Worm (Caenorhabditis elegans) whole organism, L3 larva: ENCODE results near the gene srxa-1.

Source experiments
- R02D3.7 ChIP-seq: fragments of 150-350 bp; optimal IDR thresholded peaks from 2 replicates; lab custom pipeline; 2014; ENCODE audit warnings: missing biosample characterization, missing genetic modification characterization
- ama-1 ChIP-seq: fragments of 150-350 bp; optimal IDR thresholded peaks from 2 replicates; lab custom pipeline; 2018
- ceh-28 ChIP-seq: fragments of 150-350 bp; optimal IDR thresholded peaks from 2 replicates; lab custom pipeline; 2014; ENCODE audit warnings: missing biosample characterization, missing genetic modification reagents, missing genetic modification characterization
- ceh-9 ChIP-seq: sonication (generic microtip); optimal IDR thresholded peaks from 2 replicates; lab custom pipeline; 2018; ENCODE audit warnings: missing biosample characterization, missing genetic modification characterization
- daf-12 ChIP-seq: fragments of 150-350 bp; optimal IDR thresholded peaks from 2 replicates; lab custom pipeline; 2014; ENCODE audit warnings: missing biosample characterization, missing genetic modification reagents, missing genetic modification characterization
- egl-27 ChIP-seq: sonication (generic microtip); optimal IDR thresholded peaks from 4 replicates; lab custom pipeline; 2017; ENCODE audit warnings: missing biosample characterization, missing genetic modification reagents, missing genetic modification characterization
- egl-5 ChIP-seq: fragments of 150-350 bp; optimal IDR thresholded peaks from 2 replicates; lab custom pipeline; 2017; ENCODE audit warnings: missing biosample characterization, missing genetic modification reagents, missing genetic modification characterization, inconsistent platforms
- elt-2 ChIP-seq: sonication (generic microtip); optimal IDR thresholded peaks from 2 replicates; lab custom pipeline; 2016; ENCODE audit warnings: missing genetic modification reagents, mild to moderate bottlenecking, missing genetic modification characterization, missing compliant biosample characterization
- elt-3 ChIP-seq, 3 experiments: fragments of 150-350 bp in 1 of 3; sonication (generic microtip) in 2 of 3; optimal IDR thresholded peaks; 2 replicates in 2 of 3; 4 replicates in 1 of 3; lab custom pipeline; 2014 to 2017; ENCODE audit warnings: missing biosample characterization in 3 of 3, missing genetic modification characterization in 3 of 3
- fkh-10 ChIP-seq: sonication (generic microtip); optimal IDR thresholded peaks from 2 replicates; lab custom pipeline; 2017; ENCODE audit warnings: missing biosample characterization, missing genetic modification reagents, missing genetic modification characterization
- fkh-2 ChIP-seq: fragments of 150-350 bp; optimal IDR thresholded peaks from 2 replicates; lab custom pipeline; 2014; ENCODE audit warnings: missing biosample characterization, missing genetic modification reagents, missing genetic modification characterization
- fos-1 ChIP-seq: fragments of 150-350 bp; optimal IDR thresholded peaks from 2 replicates; lab custom pipeline; 2014; ENCODE audit warnings: missing biosample characterization, missing genetic modification characterization
- hmg-11 ChIP-seq: sonication (generic microtip); optimal IDR thresholded peaks from 2 replicates; lab custom pipeline; 2016; ENCODE audit warnings: missing genetic modification characterization, missing compliant biosample characterization
- jun-1 ChIP-seq: fragments of 150-350 bp; optimal IDR thresholded peaks from 2 replicates; lab custom pipeline; 2014; ENCODE audit warnings: missing biosample characterization, missing genetic modification reagents, missing genetic modification characterization
- lin-15B ChIP-seq: fragments of 150-350 bp; optimal IDR thresholded peaks from 2 replicates; lab custom pipeline; 2014; ENCODE audit warnings: missing biosample characterization, missing genetic modification characterization
- lin-39 ChIP-seq: fragments of 150-350 bp; optimal IDR thresholded peaks from 2 replicates; lab custom pipeline; 2018; ENCODE audit warnings: missing biosample characterization, missing genetic modification reagents, missing genetic modification characterization
- lsy-12 ChIP-seq: sonication (generic microtip); optimal IDR thresholded peaks from 2 replicates; lab custom pipeline; 2016; ENCODE audit warnings: mild to moderate bottlenecking, missing genetic modification characterization, missing compliant biosample characterization
- mdl-1 ChIP-seq: fragments of 150-350 bp; optimal IDR thresholded peaks from 2 replicates; lab custom pipeline; 2014; ENCODE audit warnings: missing biosample characterization, missing genetic modification characterization
- nfya-1 ChIP-seq: sonication (generic microtip); optimal IDR thresholded peaks from 2 replicates; lab custom pipeline; 2017; ENCODE audit warnings: missing genetic modification characterization, mild to moderate bottlenecking, missing compliant biosample characterization, antibody characterized with exemption, moderate library complexity; ENCODE audit not compliant: insufficient read depth
- nhr-11 ChIP-seq: fragments of 150-350 bp; optimal IDR thresholded peaks from 2 replicates; lab custom pipeline; 2014; ENCODE audit warnings: missing biosample characterization, missing genetic modification characterization
- nhr-23 ChIP-seq: fragments of 150-350 bp; optimal IDR thresholded peaks from 2 replicates; lab custom pipeline; 2014; ENCODE audit warnings: missing biosample characterization, missing genetic modification reagents, missing genetic modification characterization
- nhr-43 ChIP-seq: sonication (generic microtip); optimal IDR thresholded peaks from 2 replicates; lab custom pipeline; 2016; ENCODE audit warnings: mild to moderate bottlenecking, missing genetic modification characterization, missing compliant biosample characterization; ENCODE audit not compliant: poor library complexity, severe bottlenecking
- nhr-67 ChIP-seq: fragments of 150-350 bp; optimal IDR thresholded peaks from 2 replicates; lab custom pipeline; 2014; ENCODE audit warnings: missing biosample characterization, missing genetic modification characterization
- nhr-76 ChIP-seq: fragments of 150-350 bp; sonication (generic microtip); optimal IDR thresholded peaks from 5 replicates; lab custom pipeline; 2014; ENCODE audit warnings: missing biosample characterization, missing genetic modification characterization
- nhr-77 ChIP-seq: fragments of 150-350 bp; optimal IDR thresholded peaks from 2 replicates; lab custom pipeline; 2014; ENCODE audit warnings: missing biosample characterization, missing genetic modification characterization
- pha-4 ChIP-seq: fragments of 150-350 bp; optimal IDR thresholded peaks from 2 replicates; lab custom pipeline; 2014; ENCODE audit warnings: missing biosample characterization, missing genetic modification reagents, missing genetic modification characterization
- pqm-1 ChIP-seq: fragments of 150-350 bp; optimal IDR thresholded peaks from 2 replicates; lab custom pipeline; 2017; ENCODE audit warnings: missing biosample characterization, missing genetic modification characterization, inconsistent platforms
- sea-2 ChIP-seq: fragments of 150-350 bp; sonication (generic microtip); optimal IDR thresholded peaks from 4 replicates; lab custom pipeline; 2014; ENCODE audit warnings: missing biosample characterization, missing genetic modification reagents, missing genetic modification characterization
- skn-1 ChIP-seq: fragments of 150-350 bp; optimal IDR thresholded peaks from 2 replicates; lab custom pipeline; 2014; ENCODE audit warnings: missing biosample characterization, missing genetic modification characterization
- snpc-4 ChIP-seq: fragments of 150-350 bp; optimal IDR thresholded peaks from 2 replicates; lab custom pipeline; 2014; ENCODE audit warnings: missing biosample characterization, missing genetic modification characterization
- unc-39 ChIP-seq: sonication (generic microtip); optimal IDR thresholded peaks from 4 replicates; lab custom pipeline; 2017; ENCODE audit warnings: missing biosample characterization, missing genetic modification characterization
- unc-62 ChIP-seq: fragments of 150-350 bp; sonication (generic microtip); optimal IDR thresholded peaks from 4 replicates; lab custom pipeline; 2014; ENCODE audit warnings: missing biosample characterization, missing genetic modification reagents, missing genetic modification characterization
- ztf-11 ChIP-seq: fragments of 150-350 bp; optimal IDR thresholded peaks from 2 replicates; lab custom pipeline; 2014; ENCODE audit warnings: missing biosample characterization, missing genetic modification characterization
- ztf-4 ChIP-seq: fragments of 150-350 bp; optimal IDR thresholded peaks from 2 replicates; lab custom pipeline; 2014; ENCODE audit warnings: missing biosample characterization, missing genetic modification characterization

The srxa-1 gene

DNA sequence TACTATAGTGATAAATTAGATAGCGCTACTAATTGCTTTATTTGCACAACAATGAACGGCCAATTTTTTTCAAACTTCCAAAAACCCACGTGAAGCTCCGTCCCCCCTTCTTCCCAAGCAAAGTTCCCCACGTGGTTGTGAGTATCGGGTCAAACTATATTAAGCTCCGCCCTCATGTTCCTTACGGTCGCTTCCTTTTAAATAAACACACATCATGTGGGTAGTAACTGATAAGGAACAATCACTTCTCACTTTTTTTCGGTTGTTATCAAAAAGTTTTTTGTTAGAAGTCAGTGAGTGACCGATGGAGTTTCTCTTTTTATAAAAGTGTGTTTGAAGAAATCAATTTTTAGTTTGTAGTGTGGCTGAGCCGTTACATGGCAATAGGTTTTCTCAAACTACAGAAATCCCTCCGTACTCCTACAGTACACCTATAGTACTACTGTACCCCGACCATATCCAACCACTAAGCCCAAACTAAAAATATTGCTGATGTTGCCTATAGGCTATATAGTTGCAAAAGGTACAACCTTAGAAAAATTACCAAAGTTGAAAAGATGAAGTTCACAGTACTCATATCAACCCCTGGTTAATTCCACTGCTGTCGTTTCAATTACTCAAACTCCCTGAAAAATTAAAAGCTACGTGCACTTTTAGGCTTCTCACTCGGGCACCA, 19.4 kb upstream of the srxa-1 start (continued):
- peak; percentile 5 for TF ChIP-seq ceh-28 (tag; lab: Kevin White, UChicago)
- TF ChIP-seq lsy-12 (tag; lab: Kevin White, UChicago), result no peak
- TF ChIP-seq ama-1 (lab: Kevin White, UChicago), result no peak
- TF ChIP-seq fkh-2 (tag; lab: Kevin White, UChicago), result no peak
- TF ChIP-seq lin-39 (tag; lab: Kevin White, UChicago), result no peak
- no peak for TF ChIP-seq ceh-9 (tag; lab: Kevin White, UChicago)

ce11 chrV:20712994-20713326, 18.9 kb upstream of the srxa-1 start:
- TF ChIP-seq egl-5 (tag; lab: Kevin White, UChicago), result peak; percentile 43
- TF ChIP-seq nhr-23 (tag; lab: Kevin White, UChicago), result no peak
- no peak for TF ChIP-seq daf-12 (tag; lab: Kevin White, UChicago)
- peak; percentile 22 for TF ChIP-seq unc-62 (GFP tag; lab: Kevin White, UChicago)
- TF ChIP-seq mdl-1, result peak; percentile 77
- no peak for TF ChIP-seq unc-39 (tag; lab: Kevin White, UChicago)
- TF ChIP-seq lsy-12 (tag; lab: Kevin White, UChicago), result no peak
- TF ChIP-seq lin-15B, result peak; percentile 24
- peak; percentile 83 for TF ChIP-seq ama-1 (lab: Kevin White, UChicago)
- no peak for TF ChIP-seq sea-2 (GFP tag; lab: Kevin White, UChicago)
- peak; percentile 49 for TF ChIP-seq nfya-1
- no peak for TF ChIP-seq nhr-67 (tag; lab: Kevin White, UChicago)
- TF ChIP-seq ceh-28 (tag; lab: Kevin White, UChicago), result no peak
- TF ChIP-seq elt-2 (tag; lab: Kevin White, UChicago), result no peak
- TF ChIP-seq pha-4 (tag; lab: Kevin White, UChicago), result peak; percentile 15
- peak; percentile 14 for TF ChIP-seq snpc-4 (tag; lab: Kevin White, UChicago)
- TF ChIP-seq pqm-1 (tag; lab: Kevin White, UChicago), result no peak
- TF ChIP-seq lin-39 (tag; lab: Kevin White, UChicago), result peak; percentile 60
- peak; percentile 49 for TF ChIP-seq hmg-11 (tag; lab: Kevin White, UChicago)
- TF ChIP-seq skn-1 (tag; lab: Kevin White, UChicago), result peak; percentile 68
- peak; percentile 36 for TF ChIP-seq nhr-11 (tag; lab: Kevin White, UChicago)
- no peak for TF ChIP-seq fos-1 (tag; lab: Kevin White, UChicago)
- TF ChIP-seq, all 47 proteins: peak for 12

ce11 chrV:20713620-20714019, 18.3 kb upstream of the srxa-1 start, which contains the start of gene Y44A6C.1:
TSS of gene Y44A6C.1 (plus strand) at chrV:20713920.
- TF ChIP-seq nhr-76 (no peak), pha-4 (tag; lab: Kevin White, UChicago) (peak; percentile 1), ztf-4 (tag; lab: Kevin White, UChicago) (peak; percentile 31)

ce11 chrV:20714503-20714902, 17.4 kb upstream of the srxa-1 start:
- no peak for TF ChIP-seq mdl-1
- TF ChIP-seq nhr-67 (tag; lab: Kevin White, UChicago), result no peak
- no peak for TF ChIP-seq nhr-23 (tag; lab: Kevin White, UChicago)
- peak; percentile 72 for TF ChIP-seq ama-1 (lab: Kevin White, UChicago)

DNA sequence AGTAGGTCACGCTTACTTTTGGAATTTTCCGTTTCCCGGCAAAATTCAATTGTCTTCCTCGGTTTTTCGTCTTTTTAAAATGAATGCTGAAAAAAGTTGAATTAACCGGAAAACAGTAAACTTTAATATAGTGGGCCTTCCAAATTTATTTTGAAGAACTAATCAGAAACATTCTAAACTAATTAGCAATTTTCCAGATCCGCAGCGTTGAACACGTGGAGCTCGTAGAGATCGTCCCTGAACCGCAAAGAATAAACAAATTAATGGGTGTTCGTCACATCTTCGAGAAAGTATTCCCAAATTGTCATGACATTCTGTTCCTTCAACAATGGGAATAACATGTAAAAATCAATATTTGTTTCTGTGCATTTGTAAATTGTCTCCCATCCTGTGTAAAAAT, 15.6 kb upstream of the srxa-1 start:
- TF ChIP-seq ztf-11 (tag; lab: Kevin White, UChicago) (no peak), nhr-76 (no peak), nhr-77 (tag; lab: Kevin White, UChicago) (no peak), elt-2 (tag; lab: Kevin White, UChicago) (no peak), pqm-1 (tag; lab: Kevin White, UChicago) (no peak), elt-3 (tag; optimal IDR thresholded peaks at IDR 0.05; lab: Kevin White, UChicago) (no peak), jun-1 (no peak), R02D3.7 (tag; lab: Kevin White, UChicago) (no peak), sea-2 (GFP tag; lab: Kevin White, UChicago) (no peak), pha-4 (tag; lab: Kevin White, UChicago) (no peak), nfya-1 (no peak), egl-5 (tag; lab: Kevin White, UChicago) (no peak), nhr-23 (tag; lab: Kevin White, UChicago) (no peak), nhr-67 (tag; lab: Kevin White, UChicago) (no peak), lin-15B (no peak), fkh-10 (GFP tag; lab: Kevin White, UChicago) (no peak), egl-27 (no peak), nhr-43 (no peak)
